Worm (Caenorhabditis elegans) whole organism, young adult: Measurements from ENCODE around the gene mct-5.

Source experiments
- B0035.1 ChIP-seq: sonication (generic microtip); optimal IDR thresholded peaks from 2 replicates; lab custom pipeline; 2016; ENCODE audit warnings: missing genetic modification characterization, mild to moderate bottlenecking, missing compliant biosample characterization, missing genotype, missing genetic modification reagents
- C06A6.2 ChIP-seq: fragments of 200-800 bp; sonication (Bioruptor generic); conservative IDR thresholded peaks from 2 replicates; pipeline ENCODE4 v1.3.6; 2022; ENCODE audit warnings: missing genetic modification characterization, missing compliant biosample characterization
- D2030.7 ChIP-seq: fragments of 200-800 bp; sonication (Bioruptor generic); IDR thresholded peaks from 2 replicates; pipeline ENCODE4 v1.3.6; 2022; ENCODE audit warnings: missing genetic modification reagents, missing genetic modification characterization, missing compliant biosample characterization
- F10E7.11 ChIP-seq: sonication (generic microtip); optimal IDR thresholded peaks from 2 replicates; lab custom pipeline; 2017; ENCODE audit warnings: mild to moderate bottlenecking, missing genetic modification characterization, moderate library complexity, missing compliant biosample characterization
- F37B4.10 ChIP-seq: fragments of 200-800 bp; sonication (Bioruptor generic); IDR thresholded peaks from 2 replicates; pipeline ENCODE4 v1.3.6; 2022; ENCODE audit warnings: missing genetic modification characterization, missing compliant biosample characterization
- K11D2.4 ChIP-seq: fragments of 200-800 bp; sonication (Bioruptor generic); IDR thresholded peaks from 2 replicates; pipeline ENCODE4 v1.3.6; 2022; ENCODE audit warnings: missing genetic modification reagents, missing genetic modification characterization, missing compliant biosample characterization
- attf-5 ChIP-seq: fragments of 200-800 bp; sonication (Bioruptor generic); optimal IDR thresholded peaks from 2 replicates; lab custom pipeline; 2018; ENCODE audit warnings: mild to moderate bottlenecking, missing genetic modification characterization, missing compliant biosample characterization
- ccch-3 ChIP-seq: fragments of 200-800 bp; sonication (Bioruptor generic); optimal IDR thresholded peaks from 2 replicates; lab custom pipeline; 2018; ENCODE audit warnings: mild to moderate bottlenecking, missing genetic modification characterization, missing compliant biosample characterization
- ceh-100 ChIP-seq: fragments of 200-800 bp; sonication (Bioruptor generic); IDR thresholded peaks from 2 replicates; pipeline ENCODE4 v1.3.6; 2022; ENCODE audit warnings: missing genetic modification reagents, missing genetic modification characterization, missing compliant biosample characterization
- ceh-79 ChIP-seq: sonication (generic microtip); optimal IDR thresholded peaks from 2 replicates; lab custom pipeline; 2017; ENCODE audit warnings: mild to moderate bottlenecking, missing genetic modification characterization, missing compliant biosample characterization
- chd-7 ChIP-seq: sonication (generic microtip); optimal IDR thresholded peaks from 2 replicates; lab custom pipeline; 2016; ENCODE audit warnings: mild to moderate bottlenecking, missing genetic modification characterization, moderate library complexity, missing compliant biosample characterization
- dox-1 ChIP-seq: fragments of 200-800 bp; sonication (Bioruptor generic); IDR thresholded peaks from 2 replicates; pipeline ENCODE4 v1.3.6; 2022; ENCODE audit warnings: missing genetic modification reagents, missing genetic modification characterization, missing compliant biosample characterization
- dpl-1 ChIP-seq: fragments of 150-350 bp; optimal IDR thresholded peaks from 2 replicates; lab custom pipeline; 2014; ENCODE audit warnings: missing biosample characterization, missing genetic modification reagents, missing genetic modification characterization
- ekl-4 ChIP-seq: fragments of 200-800 bp; sonication (Bioruptor generic); IDR thresholded peaks from 2 replicates; pipeline ENCODE4 v1.3.6; 2022; ENCODE audit warnings: missing genetic modification reagents, missing genetic modification characterization, missing compliant biosample characterization
- fkh-3 ChIP-seq: sonication (generic microtip); optimal IDR thresholded peaks from 2 replicates; lab custom pipeline; 2016; ENCODE audit warnings: mild to moderate bottlenecking, missing genetic modification characterization, missing compliant biosample characterization
- gei-17 ChIP-seq: fragments of 200-800 bp; sonication (Bioruptor generic); optimal IDR thresholded peaks from 2 replicates; lab custom pipeline; 2018; ENCODE audit warnings: mild to moderate bottlenecking, missing genetic modification characterization, missing compliant biosample characterization
- hmg-1.2 ChIP-seq: fragments of 200-800 bp; sonication (Bioruptor generic); IDR thresholded peaks from 2 replicates; pipeline ENCODE4 v1.3.6; 2022; ENCODE audit warnings: missing genetic modification reagents, missing genetic modification characterization, missing compliant biosample characterization
- hrde-1 ChIP-seq: sonication (generic microtip); optimal IDR thresholded peaks from 2 replicates; lab custom pipeline; 2016; ENCODE audit warnings: missing genetic modification characterization, mild to moderate bottlenecking, missing compliant biosample characterization, moderate library complexity, missing genotype, missing genetic modification reagents, borderline replicate concordance
- lin-26 ChIP-seq: fragments of 200-800 bp; sonication (Bioruptor generic); IDR thresholded peaks from 2 replicates; pipeline ENCODE4 v1.3.6; 2022; ENCODE audit warnings: missing genetic modification reagents, missing genetic modification characterization, missing compliant biosample characterization
- madf-8 ChIP-seq: fragments of 200-800 bp; sonication (Bioruptor generic); conservative IDR thresholded peaks from 2 replicates; pipeline ENCODE4 v1.3.6; 2022; ENCODE audit warnings: missing genetic modification reagents, missing genetic modification characterization, missing compliant biosample characterization
- mcd-1 ChIP-seq: fragments of 200-800 bp; sonication (Bioruptor generic); IDR thresholded peaks from 2 replicates; pipeline ENCODE4 v1.3.6; 2022; ENCODE audit warnings: missing genetic modification reagents, missing genetic modification characterization, missing compliant biosample characterization
- nfya-1 ChIP-seq: sonication (generic microtip); optimal IDR thresholded peaks from 2 replicates; lab custom pipeline; 2017; ENCODE audit warnings: antibody characterized with exemption, missing compliant biosample characterization, missing genetic modification characterization, borderline replicate concordance; ENCODE audit not compliant: insufficient read depth
- nfyb-1 ChIP-seq: fragments of 200-800 bp; sonication (Bioruptor generic); IDR thresholded peaks from 2 replicates; pipeline ENCODE4 v1.3.6; 2022; ENCODE audit warnings: missing genetic modification reagents, missing genetic modification characterization, missing compliant biosample characterization
- nhr-27 ChIP-seq: fragments of 200-800 bp; sonication (Bioruptor generic); optimal IDR thresholded peaks from 2 replicates; lab custom pipeline; 2018; ENCODE audit warnings: mild to moderate bottlenecking, missing genetic modification characterization, moderate library complexity, missing compliant biosample characterization
- nhr-90 ChIP-seq: sonication (generic microtip); optimal IDR thresholded peaks from 2 replicates; lab custom pipeline; 2016; ENCODE audit warnings: missing genotype, mild to moderate bottlenecking, missing genetic modification characterization, missing compliant biosample characterization
- repo-1 ChIP-seq: sonication (generic microtip); optimal IDR thresholded peaks from 2 replicates; lab custom pipeline; 2017; ENCODE audit warnings: mild to moderate bottlenecking, missing genetic modification characterization, missing compliant biosample characterization
- sea-2 ChIP-seq: fragments of 200-800 bp; sonication (Bioruptor generic); IDR thresholded peaks from 2 replicates; pipeline ENCODE4 v1.3.6; 2022; ENCODE audit warnings: missing genetic modification characterization, missing compliant biosample characterization
- snpc-1.1 ChIP-seq: sonication (generic microtip); optimal IDR thresholded peaks from 2 replicates; lab custom pipeline; 2017; ENCODE audit warnings: missing genetic modification characterization, mild to moderate bottlenecking, missing compliant biosample characterization, antibody characterized with exemption, moderate library complexity, missing genotype, missing genetic modification reagents; ENCODE audit not compliant: insufficient read depth
- snpc-1.3 ChIP-seq: sonication (generic microtip); optimal IDR thresholded peaks from 2 replicates; lab custom pipeline; 2017; ENCODE audit warnings: missing genetic modification characterization, mild to moderate bottlenecking, missing compliant biosample characterization, antibody characterized with exemption, moderate library complexity, missing genotype, missing genetic modification reagents; ENCODE audit not compliant: insufficient read depth
- snpc-3.4 ChIP-seq: sonication (generic microtip); optimal IDR thresholded peaks from 2 replicates; lab custom pipeline; 2017; ENCODE audit warnings: missing genetic modification characterization, mild to moderate bottlenecking, missing compliant biosample characterization, antibody characterized with exemption, moderate library complexity, missing genotype, missing genetic modification reagents
- snpc-4 ChIP-seq, 5 experiments: fragments of 150-350 bp in 1 of 5; sonication (generic microtip) in 4 of 5; optimal IDR thresholded peaks; 2 replicates each; lab custom pipeline; 2014 to 2018; ENCODE audit warnings: missing genetic modification characterization in 5 of 5, missing biosample characterization in 3 of 5, antibody characterized with exemption in 2 of 5, mild to moderate bottlenecking in 2 of 5, missing compliant biosample characterization in 2 of 5, missing genotype in 2 of 5, moderate library complexity in 2 of 5, missing genetic modification reagents in 1 of 5
- sptf-2 ChIP-seq: fragments of 200-800 bp; sonication (Bioruptor generic); optimal IDR thresholded peaks from 2 replicates; lab custom pipeline; 2018; ENCODE audit warnings: mild to moderate bottlenecking, missing genetic modification characterization, missing compliant biosample characterization
- tbp1 ChIP-seq: fragments of 200-800 bp; sonication (Bioruptor generic); optimal IDR thresholded peaks from 2 replicates; lab custom pipeline; 2018; ENCODE audit warnings: mild to moderate bottlenecking, missing genetic modification characterization, missing compliant biosample characterization
- tlf-1 ChIP-seq: fragments of 200-800 bp; sonication (Bioruptor generic); optimal IDR thresholded peaks from 2 replicates; lab custom pipeline; 2018; ENCODE audit warnings: mild to moderate bottlenecking, missing genetic modification characterization, missing compliant biosample characterization
- ztf-22 ChIP-seq: fragments of 200-800 bp; sonication (Bioruptor generic); optimal IDR thresholded peaks from 2 replicates; lab custom pipeline; 2018; ENCODE audit warnings: mild to moderate bottlenecking, missing genetic modification characterization, moderate library complexity, missing compliant biosample characterization
- ztf-26 ChIP-seq: sonication (generic microtip); optimal IDR thresholded peaks from 2 replicates; lab custom pipeline; 2017; ENCODE audit warnings: missing genetic modification characterization, missing compliant biosample characterization
- ztf-28 ChIP-seq: fragments of 200-800 bp; sonication (Bioruptor generic); IDR thresholded peaks from 2 replicates; pipeline ENCODE4 v1.3.6; 2022; ENCODE audit warnings: missing genetic modification reagents, missing genetic modification characterization, missing compliant biosample characterization

mct-5 gene

ce11 chrII:7072590-7073536, 25.5 kb downstream of the mct-5 start (continued):
- TF ChIP-seq tbp1 (GFP tag; lab: Kevin White, UChicago) (peak; percentile 12), sptf-2 (no peak), F10E7.11 (tag; lab: Kevin White, UChicago) (no peak), mcd-1 (GFP tag; lab: Robert Waterston, UW) (peak; percentile 69), F37B4.10 (GFP tag; lab: Robert Waterston, UW) (no peak), ztf-28 (GFP tag; lab: Robert Waterston, UW) (no peak), ekl-4 (no peak), nfyb-1 (GFP tag; lab: Robert Waterston, UW) (no peak), fkh-3 (tag; lab: Kevin White, UChicago) (no peak), lin-26 (GFP tag; lab: Robert Waterston, UW) (no peak), C06A6.2 (GFP tag; lab: Robert Waterston, UW) (no peak), snpc-1.1 (tag; lab: Kevin White, UChicago) (no peak), ztf-26 (tag; lab: Kevin White, UChicago) (no peak), tlf-1 (GFP tag; lab: Kevin White, UChicago) (no peak), sea-2 (GFP tag; lab: Robert Waterston, UW) (no peak), ztf-22 (GFP tag; lab: Kevin White, UChicago) (no peak), madf-8 (no peak), dox-1 (GFP tag; lab: Robert Waterston, UW) (no peak), chd-7 (tag; lab: Kevin White, UChicago) (peak; percentile 11), nhr-27 (tag; lab: Kevin White, UChicago) (no peak), attf-5 (GFP tag; lab: Kevin White, UChicago) (peak; percentile 21), hrde-1 (tag; lab: Kevin White, UChicago) (no peak), repo-1 (tag; lab: Kevin White, UChicago) (no peak), hmg-1.2 (GFP tag; lab: Robert Waterston, UW) (no peak), snpc-1.3 (tag; lab: Kevin White, UChicago) (peak; percentile 21), nhr-90 (tag; lab: Kevin White, UChicago) (no peak), B0035.1 (tag; lab: Kevin White, UChicago) (no peak), ceh-79 (tag; lab: Kevin White, UChicago) (no peak), ccch-3 (GFP tag; lab: Kevin White, UChicago) (no peak), K11D2.4 (GFP tag; lab: Robert Waterston, UW) (no peak), D2030.7 (GFP tag; lab: Robert Waterston, UW) (no peak), snpc-4 (GFP tag; optimal IDR thresholded peaks at IDR 0.05; lab: Kevin White, UChicago) (no peak), snpc-4 (tag; optimal IDR thresholded peaks at IDR 0.05; lab: Kevin White, UChicago) (peak in 1 of 4 experiments; percentile 5), nfya-1 (tag; lab: Kevin White, UChicago) (no peak), dpl-1 (GFP tag; lab: Kevin White, UChicago) (no peak), snpc-3.4 (tag; lab: Kevin White, UChicago) (no peak), ceh-100 (peak; percentile 87), gei-17 (GFP tag; lab: Kevin White, UChicago) (no peak)
